Fruit fly (Drosophila melanogaster) Kc167 (cell line): ENCODE results near the gene Or10a.

Experiments
- Myc ChIP-seq: fragments of >200 bp; optimal IDR thresholded peaks from 2 replicates; lab custom pipeline; 2017; ENCODE audit warnings: missing external identifiers
- Sin3A ChIP-seq: fragments of >200 bp; optimal IDR thresholded peaks from 2 replicates; lab custom pipeline; 2018; ENCODE audit warnings: missing external identifiers
- h ChIP-seq: fragments of >200 bp; optimal IDR thresholded peaks from 3 replicates; lab custom pipeline; 2018; ENCODE audit warnings: missing external identifiers
- insv ChIP-seq: fragments of >200 bp; optimal IDR thresholded peaks from 3 replicates; lab custom pipeline; 2018; ENCODE audit warnings: missing external identifiers
- psq ChIP-seq: fragments of >200 bp; optimal IDR thresholded peaks from 2 replicates; lab custom pipeline; 2017; ENCODE audit warnings: missing external identifiers
- ttk ChIP-seq: sonication (Bioruptor generic); optimal IDR thresholded peaks from 2 replicates; lab custom pipeline; 2017; ENCODE audit warnings: missing external identifiers

Gene Or10a

dm6 chrX:11417322-11417721, at the start of gene Or10a, which contains the start of gene Gr10a:
Gene Or10a, minus strand, starts transcription at chrX:11417422.
Gene Gr10a, minus strand, starts transcription at chrX:11417422.
- TF ChIP-seq psq (no peak), h (no peak), ttk (lab: Kevin White, UChicago) (no peak), Myc (lab: Kevin White, UChicago) (no peak), Sin3A (lab: Kevin White, UChicago) (no peak), insv (lab: Kevin White, UChicago) (no peak)

- TF ChIP-seq psq (no peak), insv (lab: Kevin White, UChicago) (no peak), h (no peak), Myc (lab: Kevin White, UChicago) (no peak), Sin3A (lab: Kevin White, UChicago) (no peak), ttk (lab: Kevin White, UChicago) (no peak)
These were observed 49.5 kb upstream of the Or10a start for dm6 chrX:11466757-11467156.

- TF ChIP-seq h (no peak), Myc (lab: Kevin White, UChicago) (no peak), psq (no peak), Sin3A (lab: Kevin White, UChicago) (no peak), insv (lab: Kevin White, UChicago) (no peak), ttk (lab: Kevin White, UChicago) (no peak)
These were observed 46.8 kb upstream of the Or10a start for dm6 chrX:11464047-11464446.

dm6 chrX:11458912-11459836, 42.0 kb upstream of the Or10a start, which contains the start of gene CG43155:
Gene CG43155, plus strand, starts transcription at chrX:11459786.
- TF ChIP-seq Sin3A (lab: Kevin White, UChicago) = no peak
- TF ChIP-seq Myc (lab: Kevin White, UChicago) = no peak
- TF ChIP-seq ttk (lab: Kevin White, UChicago) = no peak
- no peak for TF ChIP-seq h

dm6 chrX:11457149-11457548, 39.9 kb upstream of the Or10a start:
- TF ChIP-seq insv (lab: Kevin White, UChicago) = no peak
- TF ChIP-seq h = no peak
- no peak for TF ChIP-seq Myc (lab: Kevin White, UChicago)
- no peak for TF ChIP-seq Sin3A (lab: Kevin White, UChicago)
- no peak for TF ChIP-seq psq
- TF ChIP-seq ttk (lab: Kevin White, UChicago) = no peak

dm6 chrX:11454189-11454882, 37.1 kb upstream of the Or10a start, which contains the start of the genes Evi5 and HP5:
Gene Evi5, minus strand, starts transcription at chrX:11454386.
Gene HP5, plus strand, starts transcription at chrX:11454786.
- TF ChIP-seq insv (lab: Kevin White, UChicago) = no peak
- no peak for TF ChIP-seq Sin3A (lab: Kevin White, UChicago)
- TF ChIP-seq Myc (lab: Kevin White, UChicago) = no peak
- TF ChIP-seq psq = no peak
- no peak for TF ChIP-seq h
- TF ChIP-seq ttk (lab: Kevin White, UChicago) = no peak

dm6 chrX:11453638-11454037, 36.4 kb upstream of the Or10a start:
- TF ChIP-seq ttk (lab: Kevin White, UChicago) = no peak
- no peak for TF ChIP-seq insv (lab: Kevin White, UChicago)
- TF ChIP-seq psq = no peak
- TF ChIP-seq Sin3A (lab: Kevin White, UChicago) = no peak
- TF ChIP-seq h = no peak
- no peak for TF ChIP-seq Myc (lab: Kevin White, UChicago)

dm6 chrX:11452846-11453391, 35.7 kb upstream of the Or10a start:
- TF ChIP-seq Sin3A (lab: Kevin White, UChicago) (no peak), ttk (lab: Kevin White, UChicago) (no peak), psq (no peak), h (no peak)

- TF ChIP-seq psq (no peak), Myc (lab: Kevin White, UChicago) (no peak), Sin3A (lab: Kevin White, UChicago) (no peak), insv (lab: Kevin White, UChicago) (no peak), h (no peak), ttk (lab: Kevin White, UChicago) (no peak)
These were observed 34.4 kb upstream of the Or10a start for dm6 chrX:11451630-11452029.

dm6 chrX:11451027-11451572, 33.9 kb upstream of the Or10a start:
- TF ChIP-seq ttk (lab: Kevin White, UChicago) = no peak
- TF ChIP-seq h = no peak
- no peak for TF ChIP-seq psq
- TF ChIP-seq Myc (lab: Kevin White, UChicago) = no peak
- TF ChIP-seq insv (lab: Kevin White, UChicago) = no peak
- TF ChIP-seq Sin3A (lab: Kevin White, UChicago) = no peak

dm6 chrX:11450406-11450805, 33.2 kb upstream of the Or10a start:
- TF ChIP-seq Myc (lab: Kevin White, UChicago) = no peak
- TF ChIP-seq insv (lab: Kevin White, UChicago) = no peak
- no peak for TF ChIP-seq ttk (lab: Kevin White, UChicago)
- no peak for TF ChIP-seq h
